Fruit fly (Drosophila melanogaster) whole organism, embryonic: ENCODE measurements around the gene CG6839.
A peak's percentile ranks its signal among the peaks of the same experiment; 100 is the strongest.

Experiments
- CG10147 ChIP-seq: fragments of 200-800 bp; sonication (Bioruptor generic); optimal IDR thresholded peaks from 2 replicates; lab custom pipeline; 2019; ENCODE audit warnings: missing biosample characterization, mild to moderate bottlenecking, missing genetic modification characterization, moderate library complexity
- CG1024 ChIP-seq: fragments of 200-800 bp; sonication (Bioruptor generic); IDR thresholded peaks from 2 replicates; pipeline ENCODE4 v1.3.6; 2022; ENCODE audit warnings: missing biosample characterization, missing genetic modification characterization
- CG13894 ChIP-seq: fragments of 200-800 bp; sonication (Bioruptor generic); optimal IDR thresholded peaks from 3 replicates; lab custom pipeline; 2018; ENCODE audit warnings: missing biosample characterization, mild to moderate bottlenecking, missing genetic modification characterization, moderate library complexity
- CG14710 ChIP-seq: fragments of 200-800 bp; sonication (Bioruptor generic); optimal IDR thresholded peaks from 3 replicates; lab custom pipeline; 2019; ENCODE audit warnings: missing biosample characterization, mild to moderate bottlenecking, missing genetic modification characterization, moderate library complexity
- CG14860 ChIP-seq: fragments of 200-800 bp; sonication (Bioruptor generic); IDR thresholded peaks from 3 replicates; pipeline ENCODE4 v1.3.6; 2022; ENCODE audit warnings: missing biosample characterization, missing genetic modification characterization; ENCODE audit not compliant: partially characterized antibody
- CG15514 ChIP-seq: fragments of 200-800 bp; sonication (Bioruptor generic); optimal IDR thresholded peaks from 3 replicates; lab custom pipeline; 2017; ENCODE audit warnings: missing biosample characterization, missing genetic modification characterization, mild to moderate bottlenecking, moderate library complexity, missing genetic modification reagents
- CG17186 ChIP-seq: fragments of 200-800 bp; sonication (Bioruptor generic); optimal IDR thresholded peaks from 3 replicates; lab custom pipeline; 2017; ENCODE audit warnings: missing biosample characterization, missing genetic modification reagents, missing genetic modification characterization
- CG17568 ChIP-seq: fragments of 200-800 bp; sonication (Bioruptor generic); optimal IDR thresholded peaks from 2 replicates; lab custom pipeline; 2018; ENCODE audit warnings: missing biosample characterization, mild to moderate bottlenecking, missing genetic modification characterization, moderate library complexity
- CG18476 ChIP-seq: fragments of 200-800 bp; sonication (Bioruptor generic); optimal IDR thresholded peaks from 2 replicates; lab custom pipeline; 2016; ENCODE audit warnings: missing biosample characterization, mild to moderate bottlenecking, missing genetic modification characterization
- CG18599 ChIP-seq: fragments of 200-800 bp; sonication (Bioruptor generic); optimal IDR thresholded peaks from 3 replicates; lab custom pipeline; 2017; ENCODE audit warnings: missing biosample characterization, missing genetic modification characterization, mild to moderate bottlenecking, moderate library complexity, missing genetic modification reagents
- CG2129 ChIP-seq: fragments of 200-800 bp; sonication (Bioruptor generic); IDR thresholded peaks from 2 replicates; pipeline ENCODE4 v1.3.6; 2022; ENCODE audit warnings: missing biosample characterization, missing genetic modification characterization; ENCODE audit not compliant: partially characterized antibody
- CG2199 ChIP-seq: fragments of 200-800 bp; sonication (Bioruptor generic); IDR thresholded peaks from 3 replicates; pipeline ENCODE4 v1.3.6; 2022; ENCODE audit warnings: missing biosample characterization, missing genetic modification characterization
- CG3163 ChIP-seq: fragments of 200-800 bp; sonication (Bioruptor generic); optimal IDR thresholded peaks from 3 replicates; lab custom pipeline; 2016; ENCODE audit warnings: missing biosample characterization, missing genetic modification characterization
- CG34224 ChIP-seq: fragments of 200-800 bp; sonication (Bioruptor generic); IDR thresholded peaks from 3 replicates; pipeline ENCODE4 v1.3.6; 2022; ENCODE audit warnings: missing biosample characterization, missing genetic modification characterization; ENCODE audit not compliant: partially characterized antibody
- CG4404 ChIP-seq: fragments of 200-800 bp; sonication (Bioruptor generic); IDR thresholded peaks from 2 replicates; pipeline ENCODE4 v1.3.6; 2022; ENCODE audit warnings: missing biosample characterization, missing genetic modification characterization
- CG6791 ChIP-seq: fragments of 200-800 bp; sonication (Bioruptor generic); IDR thresholded peaks from 3 replicates; pipeline ENCODE4 v1.3.6; 2022; ENCODE audit warnings: missing biosample characterization, missing genetic modification characterization; ENCODE audit not compliant: partially characterized antibody
- CG7987 ChIP-seq: fragments of 200-800 bp; sonication (Bioruptor generic); optimal IDR thresholded peaks from 2 replicates; lab custom pipeline; 2018; ENCODE audit warnings: missing biosample characterization, mild to moderate bottlenecking, missing genetic modification characterization, moderate library complexity
- Dip2 ChIP-seq: fragments of 200-800 bp; sonication (Bioruptor generic); IDR thresholded peaks from 2 replicates; pipeline ENCODE4 v1.3.6; 2022; ENCODE audit warnings: missing biosample characterization, missing genetic modification characterization
- Hmr ChIP-seq: fragments of 200-800 bp; sonication (Bioruptor generic); optimal IDR thresholded peaks from 3 replicates; lab custom pipeline; 2017; ENCODE audit warnings: mild to moderate bottlenecking, missing biosample characterization, missing genetic modification reagents, missing genetic modification characterization
- Max ChIP-seq: fragments of 200-800 bp; sonication (Bioruptor generic); optimal IDR thresholded peaks from 2 replicates; lab custom pipeline; 2016; ENCODE audit warnings: missing biosample characterization, mild to moderate bottlenecking, missing genetic modification characterization
- Mes4 ChIP-seq: fragments of 200-800 bp; sonication (Bioruptor generic); optimal IDR thresholded peaks from 2 replicates; lab custom pipeline; 2016; ENCODE audit warnings: missing biosample characterization, missing genetic modification characterization
- Nf-YC ChIP-seq: fragments of 200-800 bp; optimal IDR thresholded peaks from 3 replicates; lab custom pipeline; 2019; ENCODE audit warnings: missing biosample characterization, mild to moderate bottlenecking, missing genetic modification characterization, moderate library complexity
- Opbp ChIP-seq: fragments of 200-800 bp; sonication (Bioruptor generic); IDR thresholded peaks from 3 replicates; pipeline ENCODE4 v1.3.6; 2022; ENCODE audit warnings: missing biosample characterization, missing genetic modification characterization; ENCODE audit not compliant: partially characterized antibody
- Scr ChIP-seq: fragments of 200-800 bp; sonication (Bioruptor generic); IDR thresholded peaks from 2 replicates; pipeline ENCODE4 v1.3.6; 2022; ENCODE audit warnings: missing biosample characterization, missing genetic modification characterization; ENCODE audit not compliant: partially characterized antibody
- Sox100B ChIP-seq: fragments of 200-800 bp; sonication (Bioruptor generic); optimal IDR thresholded peaks from 3 replicates; lab custom pipeline; 2018; ENCODE audit warnings: missing biosample characterization, mild to moderate bottlenecking, missing genetic modification characterization
- amos ChIP-seq: fragments of 200-800 bp; sonication (Bioruptor generic); IDR thresholded peaks from 2 replicates; pipeline ENCODE4 v1.3.6; 2022; ENCODE audit warnings: missing biosample characterization, missing genetic modification characterization; ENCODE audit not compliant: partially characterized antibody
- ato ChIP-seq: fragments of 200-800 bp; sonication (Bioruptor generic); IDR thresholded peaks from 2 replicates; pipeline ENCODE4 v1.3.6; 2022; ENCODE audit warnings: missing biosample characterization, missing genetic modification characterization; ENCODE audit not compliant: partially characterized antibody
- az2 ChIP-seq: fragments of 200-800 bp; sonication (Bioruptor generic); optimal IDR thresholded peaks from 3 replicates; lab custom pipeline; 2016; ENCODE audit warnings: missing biosample characterization, missing genetic modification characterization
- br ChIP-seq: fragments of >200 bp; optimal IDR thresholded peaks from 2 replicates; lab custom pipeline; 2017
- cato ChIP-seq: fragments of 200-800 bp; sonication (Bioruptor generic); optimal IDR thresholded peaks from 2 replicates; lab custom pipeline; 2016; ENCODE audit warnings: missing biosample characterization, missing genetic modification characterization, borderline replicate concordance
- dysf ChIP-seq: fragments of 200-800 bp; sonication (Bioruptor generic); IDR thresholded peaks from 3 replicates; pipeline ENCODE4 v1.3.6; 2022; ENCODE audit warnings: missing biosample characterization, missing genetic modification characterization
- exex ChIP-seq: fragments of 200-800 bp; sonication (Bioruptor generic); optimal IDR thresholded peaks from 4 replicates; lab custom pipeline; 2018; ENCODE audit warnings: missing biosample characterization, mild to moderate bottlenecking, missing genetic modification characterization, moderate library complexity
- hkb ChIP-seq, 2 experiments: fragments of 200-800 bp in 1 of 2; fragments of >200 bp in 1 of 2; sonication (Bioruptor generic) in 1 of 2; IDR thresholded peaks in 1 of 2; optimal IDR thresholded peaks in 1 of 2; 2 replicates each; pipeline versions ENCODE4 v1.3.6 to Lab custom; 2017 to 2022; ENCODE audit warnings: missing biosample characterization in 1 of 2, missing genetic modification characterization in 1 of 2
- insv ChIP-seq, 2 experiments: fragments of 200-800 bp; sonication (Bioruptor generic); optimal IDR thresholded peaks; 3 replicates each; lab custom pipeline; 2016 to 2018; ENCODE audit warnings: missing biosample characterization in 2 of 2, missing genetic modification characterization in 2 of 2
- kah ChIP-seq: fragments of 200-800 bp; sonication (Bioruptor generic); optimal IDR thresholded peaks from 2 replicates; lab custom pipeline; 2018; ENCODE audit warnings: missing biosample characterization, mild to moderate bottlenecking, missing genetic modification characterization
- kni ChIP-seq: fragments of 200-800 bp; sonication (Bioruptor generic); optimal IDR thresholded peaks from 3 replicates; lab custom pipeline; 2017; ENCODE audit warnings: mild to moderate bottlenecking, missing biosample characterization, missing genetic modification reagents, missing genetic modification characterization
- lilli ChIP-seq: fragments of 200-800 bp; sonication (Bioruptor generic); optimal IDR thresholded peaks from 3 replicates; lab custom pipeline; 2016; ENCODE audit warnings: missing biosample characterization, missing genetic modification characterization
- maf-S ChIP-seq: fragments of 200-800 bp; sonication (Bioruptor generic); optimal IDR thresholded peaks from 2 replicates; lab custom pipeline; 2016; ENCODE audit warnings: missing biosample characterization, missing genetic modification characterization
- pros ChIP-seq: fragments of 200-800 bp; sonication (Bioruptor generic); optimal IDR thresholded peaks from 3 replicates; lab custom pipeline; 2019; ENCODE audit warnings: missing biosample characterization, mild to moderate bottlenecking, missing genetic modification characterization, moderate library complexity
- schlank ChIP-seq: fragments of 200-800 bp; sonication (Bioruptor generic); optimal IDR thresholded peaks from 2 replicates; lab custom pipeline; 2018; ENCODE audit warnings: missing biosample characterization, mild to moderate bottlenecking, missing genetic modification characterization
- seq ChIP-seq: fragments of 200-800 bp; sonication (Bioruptor generic); IDR thresholded peaks from 2 replicates; pipeline ENCODE4 v1.3.6; 2022; ENCODE audit warnings: missing biosample characterization, missing genetic modification characterization
- shn ChIP-seq: fragments of 200-800 bp; sonication (Bioruptor generic); optimal IDR thresholded peaks from 3 replicates; lab custom pipeline; 2016; ENCODE audit warnings: missing biosample characterization, missing genetic modification characterization
- sna ChIP-seq: fragments of 200-800 bp; sonication (Bioruptor generic); IDR thresholded peaks from 2 replicates; pipeline ENCODE4 v1.3.6; 2022; ENCODE audit warnings: missing biosample characterization, missing genetic modification characterization; ENCODE audit not compliant: partially characterized antibody
- tap ChIP-seq: fragments of 200-800 bp; optimal IDR thresholded peaks from 3 replicates; lab custom pipeline; 2019; ENCODE audit warnings: missing biosample characterization, mild to moderate bottlenecking, missing genetic modification characterization, moderate library complexity
- tgo ChIP-seq: fragments of 200-800 bp; sonication (Bioruptor generic); IDR thresholded peaks from 3 replicates; pipeline ENCODE4 v1.3.6; 2022; ENCODE audit warnings: missing biosample characterization, missing genetic modification characterization
- trh ChIP-seq: fragments of 200-800 bp; sonication (Bioruptor generic); optimal IDR thresholded peaks from 2 replicates; lab custom pipeline; 2016; ENCODE audit warnings: missing biosample characterization, missing genetic modification characterization
- unc-4 ChIP-seq: fragments of 200-800 bp; sonication (Bioruptor generic); IDR thresholded peaks from 2 replicates; pipeline ENCODE4 v1.3.6; 2022; ENCODE audit warnings: missing biosample characterization, missing genetic modification characterization; ENCODE audit not compliant: partially characterized antibody
- zfh1 ChIP-seq: fragments of 200-800 bp; sonication (Bioruptor generic); IDR thresholded peaks from 3 replicates; pipeline ENCODE4 v1.3.6; 2022; ENCODE audit warnings: missing biosample characterization, missing genetic modification characterization

The CG6839 gene

dm6 chr3L:18896297-18896863 lies 21.0 kb upstream of the CG6839 start (continued):
- TF ChIP-seq CG2199 (GFP tag; lab: Robert Waterston, UW) (0 out of 3 replicates have a peak, but pooled peaks have one; percentile 15), Sox100B (GFP tag; lab: Kevin White, UChicago) (no peak), CG13894 (tag; lab: Kevin White, UChicago) (peak; percentile 37), Mes4 (GFP tag; lab: Kevin White, UChicago) (no peak), CG1024 (no peak), Scr (GFP tag; lab: Robert Waterston, UW) (peak; percentile 32; the same call in 1 of the 2 replicates), CG7987 (GFP tag; lab: Kevin White, UChicago) (no peak), CG14860 (GFP tag; lab: Robert Waterston, UW) (no peak), cato (GFP tag; lab: Kevin White, UChicago) (no peak), ato (GFP tag; lab: Robert Waterston, UW) (no peak), seq (GFP tag; lab: Robert Waterston, UW) (no peak), CG3163 (GFP tag; lab: Kevin White, UChicago) (no peak), CG34224 (GFP tag; lab: Robert Waterston, UW) (0 out of 3 replicates have a peak, but pooled peaks have one; percentile 16), CG10147 (no peak), schlank (no peak), unc-4 (no peak), Hmr (GFP tag; lab: Kevin White, UChicago) (no peak), exex (tag; lab: Kevin White, UChicago) (no peak), CG18599 (GFP tag; lab: Kevin White, UChicago) (no peak), zfh1 (no peak), insv (GFP tag; optimal IDR thresholded peaks at IDR 0.05; lab: Kevin White, UChicago) (no peak), CG18476 (no peak), Opbp (GFP tag; lab: Robert Waterston, UW) (no peak), amos (GFP tag; lab: Robert Waterston, UW) (no peak), br (lab: Kevin White, UChicago) (no peak), Dip2 (GFP tag; lab: Robert Waterston, UW) (no peak), CG2129 (GFP tag; lab: Robert Waterston, UW) (no peak), Nf-YC (tag; lab: Kevin White, UChicago) (no peak), shn (no peak), pros (GFP tag; lab: Kevin White, UChicago) (peak; percentile 8), az2 (GFP tag; lab: Kevin White, UChicago) (no peak), tgo (GFP tag; lab: Robert Waterston, UW) (no peak), dysf (GFP tag; lab: Robert Waterston, UW) (no peak), CG17568 (no peak), trh (GFP tag; lab: Kevin White, UChicago) (no peak), CG4404 (GFP tag; lab: Robert Waterston, UW) (no peak), Max (no peak), lilli (peak; percentile 17), CG6791 (GFP tag; lab: Robert Waterston, UW) (0 out of 3 replicates have a peak, but pooled peaks have one; percentile 19), sna (no peak), tap (no peak), CG17186 (GFP tag; lab: Kevin White, UChicago) (no peak), kni (GFP tag; lab: Kevin White, UChicago) (peak; percentile 40), CG14710 (tag; lab: Kevin White, UChicago) (no peak), maf-S (no peak), kah (no peak), CG15514 (GFP tag; lab: Kevin White, UChicago) (no peak), hkb (optimal IDR thresholded peaks at IDR 0.05; lab: Kevin White, UChicago) (no peak), hkb (GFP tag; IDR thresholded peaks at IDR 0.05; lab: Robert Waterston, UW) (no peak)
